Worm (Caenorhabditis elegans) whole organism, L4 larva: ENCODE measurements around the gene ubc-6.
A peak's percentile ranks its signal among the peaks of the same experiment; 100 is the strongest.

ENCODE experiments used
- F49E8.2 ChIP-seq: sonication (generic microtip); optimal IDR thresholded peaks from 2 replicates; lab custom pipeline; 2016; ENCODE audit warnings: missing compliant biosample characterization, mild to moderate bottlenecking, missing genetic modification characterization, borderline replicate concordance
- Y48G9A.11 ChIP-seq: fragments of 200-800 bp; sonication (Bioruptor generic); IDR thresholded peaks from 2 replicates; pipeline ENCODE4 v1.3.6; 2022; ENCODE audit warnings: missing genetic modification reagents, missing genetic modification characterization, missing compliant biosample characterization
- Y5F2A.4 ChIP-seq: fragments of 200-800 bp; sonication (Bioruptor generic); optimal IDR thresholded peaks from 2 replicates; lab custom pipeline; 2018; ENCODE audit warnings: mild to moderate bottlenecking, missing genetic modification characterization, missing compliant biosample characterization
- ZK337.2 ChIP-seq: fragments of 200-800 bp; sonication (Bioruptor generic); IDR thresholded peaks from 2 replicates; pipeline ENCODE4 v1.3.6; 2022; ENCODE audit warnings: missing genetic modification reagents, missing genetic modification characterization, missing compliant biosample characterization
- ZK546.5 ChIP-seq, 2 experiments: sonication (generic microtip); optimal IDR thresholded peaks; 2 replicates each; lab custom pipeline; 2017; ENCODE audit warnings: missing biosample characterization in 2 of 2, missing genetic modification characterization in 2 of 2
- arid-1 ChIP-seq: fragments of 200-800 bp; sonication (Bioruptor generic); conservative IDR thresholded peaks from 2 replicates; pipeline ENCODE4 v1.3.6; 2022; ENCODE audit warnings: missing genetic modification reagents, missing genetic modification characterization, missing compliant biosample characterization
- ceh-62 ChIP-seq: sonication (generic microtip); optimal IDR thresholded peaks from 2 replicates; lab custom pipeline; 2017; ENCODE audit warnings: missing biosample characterization, missing genetic modification characterization
- cey-2 ChIP-seq: sonication (generic microtip); optimal IDR thresholded peaks from 3 replicates; lab custom pipeline; 2017; ENCODE audit warnings: missing genetic modification characterization, mild to moderate bottlenecking, missing compliant biosample characterization, antibody characterized with exemption, borderline replicate concordance; ENCODE audit not compliant: insufficient read depth
- daf-8 ChIP-seq: fragments of 200-800 bp; sonication (Bioruptor generic); IDR thresholded peaks from 2 replicates; pipeline ENCODE4 v1.3.6; 2022; ENCODE audit warnings: missing genetic modification characterization, missing compliant biosample characterization
- dmd-9 ChIP-seq: fragments of 200-800 bp; sonication (Bioruptor generic); IDR thresholded peaks from 2 replicates; pipeline ENCODE4 v1.3.6; 2022; ENCODE audit warnings: missing genetic modification reagents, missing genetic modification characterization, missing compliant biosample characterization
- dpl-1 ChIP-seq: fragments of 150-350 bp; optimal IDR thresholded peaks from 2 replicates; lab custom pipeline; 2014; ENCODE audit warnings: missing biosample characterization, missing genetic modification reagents, missing genetic modification characterization
- dve-1 ChIP-seq: sonication (generic microtip); optimal IDR thresholded peaks from 2 replicates; lab custom pipeline; 2017; ENCODE audit warnings: antibody characterized with exemption, mild to moderate bottlenecking, missing genetic modification characterization, missing compliant biosample characterization; ENCODE audit not compliant: insufficient read depth
- egl-43 ChIP-seq: fragments of 200-800 bp; sonication (Bioruptor generic); IDR thresholded peaks from 2 replicates; pipeline ENCODE4 v1.3.6; 2022; ENCODE audit warnings: missing genetic modification reagents, missing genetic modification characterization, missing compliant biosample characterization
- hlh-30 ChIP-seq: sonication (generic microtip); optimal IDR thresholded peaks from 2 replicates; lab custom pipeline; 2017; ENCODE audit warnings: antibody characterized with exemption, mild to moderate bottlenecking, missing genetic modification characterization, missing compliant biosample characterization; ENCODE audit not compliant: insufficient read depth
- lim-7 ChIP-seq: fragments of 200-800 bp; sonication (Bioruptor generic); IDR thresholded peaks from 2 replicates; pipeline ENCODE4 v1.3.6; 2022; ENCODE audit warnings: missing genetic modification characterization, missing compliant biosample characterization
- lin-1 ChIP-seq: fragments of 200-800 bp; sonication (Bioruptor generic); IDR thresholded peaks from 2 replicates; pipeline ENCODE4 v1.3.6; 2022; ENCODE audit warnings: missing genetic modification reagents, missing genetic modification characterization, missing compliant biosample characterization
- lin-29 ChIP-seq: fragments of 200-800 bp; sonication (Bioruptor generic); IDR thresholded peaks from 2 replicates; pipeline ENCODE4 v1.3.6; 2022; ENCODE audit warnings: missing genetic modification reagents, missing genetic modification characterization, missing compliant biosample characterization
- mdl-1 ChIP-seq, 2 experiments: fragments of 150-350 bp in 1 of 2; sonication (generic microtip) in 1 of 2; optimal IDR thresholded peaks; 2 replicates each; lab custom pipeline; 2014 to 2017; ENCODE audit warnings: missing biosample characterization in 2 of 2, missing genetic modification characterization in 2 of 2
- mdt-29 ChIP-seq: fragments of 200-800 bp; sonication (Bioruptor generic); IDR thresholded peaks from 2 replicates; pipeline ENCODE4 v1.3.6; 2022; ENCODE audit warnings: missing genetic modification reagents, missing genetic modification characterization, missing compliant biosample characterization
- nhr-11 ChIP-seq: fragments of 150-350 bp; optimal IDR thresholded peaks from 2 replicates; lab custom pipeline; 2014; ENCODE audit warnings: missing biosample characterization, missing genetic modification characterization
- nhr-25 ChIP-seq: sonication (generic microtip); optimal IDR thresholded peaks from 2 replicates; lab custom pipeline; 2017; ENCODE audit warnings: missing genetic modification characterization, mild to moderate bottlenecking, missing compliant biosample characterization, antibody characterized with exemption, moderate library complexity, borderline replicate concordance; ENCODE audit not compliant: insufficient read depth
- nhr-76 ChIP-seq: fragments of 150-350 bp; optimal IDR thresholded peaks from 2 replicates; lab custom pipeline; 2014; ENCODE audit warnings: missing biosample characterization, missing genetic modification characterization
- pha-4 ChIP-seq, 2 experiments: fragments of 150-350 bp in 1 of 2; fragments of 200-800 bp in 1 of 2; sonication (Bioruptor generic) in 1 of 2; IDR thresholded peaks in 1 of 2; optimal IDR thresholded peaks in 1 of 2; 2 replicates each; pipeline versions ENCODE4 v1.3.6 to Lab custom; 2014 to 2022; ENCODE audit warnings: missing genetic modification characterization in 2 of 2, missing genetic modification reagents in 2 of 2, missing biosample characterization in 1 of 2, missing compliant biosample characterization in 1 of 2
- sdz-12 ChIP-seq: fragments of 200-800 bp; sonication (Bioruptor generic); optimal IDR thresholded peaks from 2 replicates; lab custom pipeline; 2018; ENCODE audit warnings: mild to moderate bottlenecking, missing genetic modification characterization, missing compliant biosample characterization
- set-16 ChIP-seq: fragments of 200-800 bp; sonication (Bioruptor generic); IDR thresholded peaks from 2 replicates; pipeline ENCODE4 v1.3.6; 2022; ENCODE audit warnings: missing genetic modification reagents, missing genetic modification characterization, missing compliant biosample characterization
- skn-1 ChIP-seq: fragments of 150-350 bp; optimal IDR thresholded peaks from 2 replicates; lab custom pipeline; 2014; ENCODE audit warnings: missing biosample characterization, missing genetic modification characterization
- spr-3 ChIP-seq: fragments of 200-800 bp; sonication (Bioruptor generic); optimal IDR thresholded peaks from 2 replicates; lab custom pipeline; 2018; ENCODE audit warnings: mild to moderate bottlenecking, missing genetic modification characterization, missing compliant biosample characterization
- tag-97 ChIP-seq: fragments of 200-800 bp; sonication (Bioruptor generic); IDR thresholded peaks from 2 replicates; pipeline ENCODE4 v1.3.6; 2022; ENCODE audit warnings: missing genetic modification characterization, missing compliant biosample characterization
- unc-62 ChIP-seq, 3 experiments: fragments of 150-350 bp in 1 of 3; sonication (generic microtip); optimal IDR thresholded peaks in 2 of 3; peaks in 1 of 3; 1 replicate in 1 of 3; 2 replicates in 2 of 3; lab custom pipeline; 2014 to 2017; ENCODE audit warnings: missing biosample characterization in 3 of 3, missing genetic modification characterization in 3 of 3, missing genetic modification reagents in 3 of 3, missing genotype in 1 of 3
- zag-1 ChIP-seq: fragments of 150-350 bp; optimal IDR thresholded peaks from 2 replicates; lab custom pipeline; 2014; ENCODE audit warnings: missing biosample characterization, missing genetic modification characterization
- zfp-3 ChIP-seq: fragments of 200-800 bp; sonication (Bioruptor generic); conservative IDR thresholded peaks from 2 replicates; pipeline ENCODE4 v1.3.6; 2022; ENCODE audit warnings: missing genetic modification reagents, missing genetic modification characterization, missing compliant biosample characterization
- zip-11 ChIP-seq: fragments of 200-800 bp; sonication (Bioruptor generic); IDR thresholded peaks from 2 replicates; pipeline ENCODE4 v1.3.6; 2022; ENCODE audit warnings: missing genetic modification characterization, missing compliant biosample characterization

The ubc-6 gene

DNA sequence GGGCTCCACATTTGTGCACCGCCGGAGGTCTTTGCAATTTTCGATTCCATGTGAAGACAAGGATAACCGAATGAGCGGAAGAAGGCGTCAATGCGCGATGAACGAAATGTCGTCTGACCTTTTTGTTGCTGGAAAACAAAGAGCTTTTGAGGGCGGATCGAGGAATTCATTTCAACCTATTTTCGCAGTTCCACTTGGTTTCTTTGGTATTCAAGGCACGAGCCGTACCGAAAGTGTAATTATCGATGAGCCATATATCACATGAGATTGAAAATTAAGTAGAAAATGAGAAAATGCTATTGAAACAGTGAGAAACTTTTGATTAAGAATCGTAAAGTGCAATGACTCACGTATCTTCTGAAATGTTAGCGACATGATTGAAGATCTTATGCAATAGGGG lies 40.2 kb downstream of the ubc-6 start, which contains the start of gene glb-9:
TSS of gene glb-9 (minus strand) at position 101 of the 400 bp plus-strand sequence.
- TF ChIP-seq lim-7 (GFP tag; lab: Robert Waterston, UW), result no peak
- TF ChIP-seq nhr-11 (tag; lab: Kevin White, UChicago), result no peak
- TF ChIP-seq zag-1 (tag; lab: Kevin White, UChicago), result no peak
- TF ChIP-seq cey-2 (tag; lab: Kevin White, UChicago), result no peak
- TF ChIP-seq arid-1, result no peak
- no peak for TF ChIP-seq zfp-3 (GFP tag; lab: Robert Waterston, UW)
- TF ChIP-seq ZK337.2, result no peak
- no peak for TF ChIP-seq mdt-29
- TF ChIP-seq nhr-76 (tag; lab: Kevin White, UChicago), result no peak
- TF ChIP-seq ZK546.5 (tag; optimal IDR thresholded peaks at IDR 0.05; lab: Kevin White, UChicago), result no peak
- no peak for TF ChIP-seq lin-1 (GFP tag; lab: Robert Waterston, UW)
- TF ChIP-seq daf-8 (GFP tag; lab: Robert Waterston, UW), result no peak
- TF ChIP-seq pha-4 (GFP tag; IDR thresholded peaks at IDR 0.05; lab: Robert Waterston, UW), result no peak
- TF ChIP-seq pha-4 (tag; optimal IDR thresholded peaks at IDR 0.05; lab: Kevin White, UChicago), result no peak
- TF ChIP-seq ceh-62 (tag; lab: Kevin White, UChicago), result no peak
- no peak for TF ChIP-seq sdz-12 (GFP tag; lab: Kevin White, UChicago)
- TF ChIP-seq F49E8.2 (tag; lab: Kevin White, UChicago), result no peak
- no peak for TF ChIP-seq mdl-1 (tag; optimal IDR thresholded peaks at IDR 0.05; lab: Kevin White, UChicago)

ce11 chrII:7521420-7521819 lies 42.4 kb downstream of the ubc-6 start:
- peak in 1 of 2 experiments; percentile 95 for TF ChIP-seq unc-62 (GFP tag; optimal IDR thresholded peaks at IDR 0.05 in 1 of 2; lab: Kevin White, UChicago)
- no peak for TF ChIP-seq unc-62 (tag; optimal IDR thresholded peaks at IDR 0.05; lab: Kevin White, UChicago)
- no peak for TF ChIP-seq nhr-25 (tag; lab: Kevin White, UChicago)
- no peak for TF ChIP-seq lin-29 (GFP tag; lab: Robert Waterston, UW)
- no peak for TF ChIP-seq dmd-9 (GFP tag; lab: Robert Waterston, UW)
- no peak for TF ChIP-seq cey-2 (tag; lab: Kevin White, UChicago)
- TF ChIP-seq set-16, result no peak
- TF ChIP-seq egl-43 (GFP tag; lab: Robert Waterston, UW), result no peak

DNA sequence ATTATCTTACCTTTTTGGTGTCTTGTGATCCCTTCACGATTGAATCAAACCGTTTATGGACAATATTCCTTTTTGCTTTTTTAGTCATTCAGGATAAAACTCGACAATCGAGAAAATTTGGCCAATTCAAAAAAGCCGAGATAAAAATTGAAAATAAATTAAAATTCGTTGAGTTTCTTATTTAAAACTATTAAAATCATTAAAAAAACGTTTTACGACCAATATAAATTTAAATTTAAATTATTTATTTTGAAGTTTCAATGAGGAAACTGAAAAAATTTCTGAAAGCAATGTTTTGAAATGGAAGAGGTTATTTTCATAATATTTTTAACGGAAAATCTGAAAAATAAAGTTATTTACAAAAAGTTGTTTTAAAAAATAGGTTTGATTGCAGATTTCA lies 44.3 kb downstream of the ubc-6 start, which contains the start of gene ZK1290.15:
TSS of gene ZK1290.15 (plus strand) at position 301 of the 400 bp plus-strand sequence.
- TF ChIP-seq tag-97 (GFP tag; lab: Robert Waterston, UW) (no peak), skn-1 (tag; lab: Kevin White, UChicago) (no peak), dpl-1 (GFP tag; lab: Kevin White, UChicago) (no peak), Y5F2A.4 (no peak), zip-11 (GFP tag; lab: Robert Waterston, UW) (no peak), Y48G9A.11 (GFP tag; lab: Robert Waterston, UW) (no peak), unc-62 (GFP tag; optimal IDR thresholded peaks at IDR 0.05 in 1 of 2; lab: Kevin White, UChicago) (no peak), unc-62 (tag; optimal IDR thresholded peaks at IDR 0.05; lab: Kevin White, UChicago) (no peak), dve-1 (tag; lab: Kevin White, UChicago) (no peak), ceh-62 (tag; lab: Kevin White, UChicago) (no peak), hlh-30 (no peak)

ce11 chrII:7525458-7525857 lies 46.5 kb downstream of the ubc-6 start, which contains the start of the genes ZK1290.7 and rnh-1.1:
TSS of gene ZK1290.7 (minus strand) at chrII:7525558.
TSS of gene rnh-1.1 (plus strand) at chrII:7525738.
- TF ChIP-seq spr-3 (GFP tag; lab: Kevin White, UChicago) (no peak), Y48G9A.11 (GFP tag; lab: Robert Waterston, UW) (no peak), unc-62 (GFP tag; optimal IDR thresholded peaks at IDR 0.05 in 1 of 2; lab: Kevin White, UChicago) (peak in 1 of 2 experiments; percentile 40), unc-62 (tag; optimal IDR thresholded peaks at IDR 0.05; lab: Kevin White, UChicago) (no peak), ZK337.2 (no peak), arid-1 (no peak)
